Worm (Caenorhabditis elegans): Measurements from ENCODE around the gene str-30.

- TF ChIP-seq ref-1 (GFP tag; conservative IDR thresholded peaks at IDR 0.05) (no peak), med-1 (GFP tag; optimal IDR thresholded peaks at IDR 0.05; ENCODE audit: insufficient read depth) (no peak), ztf-23 (GFP tag; IDR thresholded peaks at IDR 0.05) (no peak)
These were observed 11.9 kb upstream of the str-30 start for ce11 chrV:3712955-3713354.
